Worm (Caenorhabditis elegans) whole organism, L4/young adult: ENCODE data around the gene flr-4.

ENCODE experiments used
- dao-5 ChIP-seq: sonication (generic microtip); optimal IDR thresholded peaks from 2 replicates; lab custom pipeline; 2016; ENCODE audit warnings: missing genotype, missing genetic modification characterization, moderate library complexity, missing compliant biosample characterization
- him-1 ChIP-seq: sonication (generic microtip); optimal IDR thresholded peaks from 2 replicates; lab custom pipeline; 2016; ENCODE audit warnings: missing genotype, missing genetic modification reagents, missing genetic modification characterization, missing compliant biosample characterization

DNA sequence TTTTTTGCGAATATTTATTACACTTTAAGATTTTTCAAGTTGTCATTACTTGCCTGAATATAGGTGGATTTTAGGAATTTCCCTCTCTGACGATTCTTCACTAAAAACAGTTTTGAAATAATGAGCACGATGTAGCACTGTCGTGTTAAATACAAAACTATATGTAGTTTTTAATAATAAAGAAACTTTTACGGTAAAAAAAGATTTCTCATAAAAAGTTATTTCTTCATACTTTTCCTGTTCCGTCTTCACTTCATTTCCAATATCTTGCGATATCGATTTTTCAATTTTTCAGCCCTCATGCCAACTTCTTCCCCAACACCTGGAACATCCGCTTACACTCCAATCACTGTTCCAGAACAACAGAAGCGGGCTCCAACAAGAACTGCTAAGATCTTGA is 36.8 kb upstream of the flr-4 start, which contains the start of gene H03G16.6:
- TF ChIP-seq him-1 (tag; lab: Kevin White, UChicago) (no peak), dao-5 (tag; lab: Kevin White, UChicago) (no peak)
